Worm (Caenorhabditis elegans) whole organism, midembryonic: Measurements from ENCODE around the gene Y116F11B.2.

ENCODE experiments used
- T22C8.4 ChIP-seq: fragments of 200-800 bp; sonication (Bioruptor generic); IDR thresholded peaks from 2 replicates; pipeline ENCODE4 v1.3.6; 2022; ENCODE audit warnings: missing genetic modification characterization, missing compliant biosample characterization
- cog-1 ChIP-seq: sonication (generic microtip); optimal IDR thresholded peaks from 2 replicates; lab custom pipeline; 2016; ENCODE audit warnings: missing genetic modification characterization, missing compliant biosample characterization
- flt-1 ChIP-seq: fragments of 200-800 bp; sonication (Bioruptor generic); IDR thresholded peaks from 2 replicates; pipeline ENCODE4 v1.3.6; 2022; ENCODE audit warnings: missing genetic modification characterization, missing compliant biosample characterization
- klf-2 ChIP-seq: fragments of 200-800 bp; sonication (Bioruptor generic); conservative IDR thresholded peaks from 2 replicates; pipeline ENCODE4 v1.3.6; 2022; ENCODE audit warnings: missing genetic modification reagents, missing genetic modification characterization, missing compliant biosample characterization
- med-1 ChIP-seq: sonication (generic microtip); optimal IDR thresholded peaks from 2 replicates; lab custom pipeline; 2017; ENCODE audit warnings: missing genetic modification characterization, mild to moderate bottlenecking, missing compliant biosample characterization, antibody characterized with exemption, missing genetic modification reagents; ENCODE audit not compliant: insufficient read depth
- ref-1 ChIP-seq: fragments of 200-800 bp; sonication (Bioruptor generic); conservative IDR thresholded peaks from 2 replicates; pipeline ENCODE4 v1.3.6; 2022; ENCODE audit warnings: missing genetic modification reagents, missing genetic modification characterization, missing compliant biosample characterization
- tab-1 ChIP-seq: fragments of 200-800 bp; sonication (Bioruptor generic); IDR thresholded peaks from 2 replicates; pipeline ENCODE4 v1.3.6; 2022; ENCODE audit warnings: missing genetic modification characterization, missing compliant biosample characterization
- ztf-23 ChIP-seq: fragments of 200-800 bp; sonication (Bioruptor generic); IDR thresholded peaks from 2 replicates; pipeline ENCODE4 v1.3.6; 2022; ENCODE audit warnings: missing genetic modification reagents, missing genetic modification characterization, missing compliant biosample characterization
- ztf-29 ChIP-seq: fragments of 200-800 bp; sonication (Bioruptor generic); IDR thresholded peaks from 2 replicates; pipeline ENCODE4 v1.3.6; 2022; ENCODE audit warnings: missing genetic modification reagents, missing genetic modification characterization, missing compliant biosample characterization

Y116F11B.2 gene

ce11 chrV:19801033-19801432, at the start of gene Y116F11B.2:
Gene Y116F11B.2 (minus strand): TSS chrV:19801133.
- TF ChIP-seq ref-1 (GFP tag; lab: Robert Waterston, UW), result no peak

- no peak for TF ChIP-seq T22C8.4 (GFP tag; lab: Robert Waterston, UW)
These were observed 47.1 kb upstream of the Y116F11B.2 start, which contains the start of gene Y116F11B.7 for ce11 chrV:19848014-19848413. Gene Y116F11B.7 (plus strand): TSS chrV:19848314.

ce11 chrV:19845927-19846845, 45.3 kb upstream of the Y116F11B.2 start, which contains the start of gene Y116F11B.6:
Gene Y116F11B.6 (minus strand): TSS chrV:19845977.
- no peak for TF ChIP-seq flt-1
- TF ChIP-seq ztf-23 (GFP tag; lab: Robert Waterston, UW), result no peak
- no peak for TF ChIP-seq cog-1
- no peak for TF ChIP-seq ztf-29 (GFP tag; lab: Robert Waterston, UW)
- TF ChIP-seq ref-1 (GFP tag; lab: Robert Waterston, UW), result no peak
- no peak for TF ChIP-seq T22C8.4 (GFP tag; lab: Robert Waterston, UW)
- no peak for TF ChIP-seq tab-1 (GFP tag; lab: Robert Waterston, UW)
- no peak for TF ChIP-seq med-1 (GFP tag; lab: Kevin White, UChicago)
- TF ChIP-seq klf-2 (GFP tag; lab: Robert Waterston, UW), result no peak

ce11 chrV:19836142-19836541, 35.2 kb upstream of the Y116F11B.2 start, which contains the start of gene srw-38:
Gene srw-38 (plus strand): TSS chrV:19836442.
- TF ChIP-seq ref-1 (GFP tag; lab: Robert Waterston, UW) (no peak), ztf-29 (GFP tag; lab: Robert Waterston, UW) (no peak), ztf-23 (GFP tag; lab: Robert Waterston, UW) (no peak), med-1 (GFP tag; lab: Kevin White, UChicago) (no peak), T22C8.4 (GFP tag; lab: Robert Waterston, UW) (no peak), flt-1 (no peak), tab-1 (GFP tag; lab: Robert Waterston, UW) (no peak), cog-1 (no peak), klf-2 (GFP tag; lab: Robert Waterston, UW) (no peak)

DNA sequence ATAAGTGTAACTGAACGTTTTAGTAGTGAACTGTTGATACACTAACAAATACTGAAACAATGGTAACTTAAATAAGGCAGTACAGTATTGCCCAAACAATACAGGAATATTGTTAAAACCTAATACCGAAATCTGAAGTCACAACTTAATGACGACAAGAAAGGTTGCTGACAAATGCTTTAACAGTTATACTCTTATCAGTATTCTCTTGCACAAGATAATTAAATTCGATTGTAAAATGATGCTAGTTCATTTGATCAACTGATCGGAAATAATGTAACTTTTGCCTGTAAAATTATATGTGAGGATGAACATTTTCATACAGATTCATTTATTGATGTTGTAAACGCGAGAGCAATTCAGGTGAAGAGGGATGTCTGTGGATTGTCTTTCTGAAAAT, 30.7 kb upstream of the Y116F11B.2 start:
- no peak for TF ChIP-seq klf-2 (GFP tag; lab: Robert Waterston, UW)
- TF ChIP-seq med-1 (GFP tag; lab: Kevin White, UChicago), result no peak
- TF ChIP-seq tab-1 (GFP tag; lab: Robert Waterston, UW), result no peak

DNA sequence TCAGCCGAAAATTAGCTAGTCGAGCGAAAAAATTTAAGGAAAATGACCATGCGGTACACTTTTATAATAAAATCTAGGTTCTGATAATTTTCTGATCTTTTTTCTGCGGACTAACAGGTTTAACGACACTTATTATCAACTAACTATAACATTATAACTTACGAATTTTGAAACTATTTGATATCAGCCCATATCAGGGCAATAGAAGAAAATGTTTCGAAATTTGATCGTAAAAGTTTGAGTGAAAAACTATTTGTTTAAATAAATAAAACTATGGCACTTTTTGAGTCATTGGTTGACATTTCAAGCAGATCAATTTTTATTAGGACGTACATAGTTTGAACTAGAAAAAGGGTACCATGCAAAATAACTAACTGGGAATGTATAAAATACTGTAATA, 29.9 kb upstream of the Y116F11B.2 start, which contains the start of gene pcp-4:
TSS of gene pcp-4 (minus strand) at position 197 of the 400 bp plus-strand sequence.
- TF ChIP-seq med-1 (GFP tag; lab: Kevin White, UChicago) (no peak), ztf-29 (GFP tag; lab: Robert Waterston, UW) (no peak), ztf-23 (GFP tag; lab: Robert Waterston, UW) (no peak), T22C8.4 (GFP tag; lab: Robert Waterston, UW) (no peak), cog-1 (no peak), ref-1 (GFP tag; lab: Robert Waterston, UW) (no peak), flt-1 (no peak), klf-2 (GFP tag; lab: Robert Waterston, UW) (no peak), tab-1 (GFP tag; lab: Robert Waterston, UW) (no peak)

DNA sequence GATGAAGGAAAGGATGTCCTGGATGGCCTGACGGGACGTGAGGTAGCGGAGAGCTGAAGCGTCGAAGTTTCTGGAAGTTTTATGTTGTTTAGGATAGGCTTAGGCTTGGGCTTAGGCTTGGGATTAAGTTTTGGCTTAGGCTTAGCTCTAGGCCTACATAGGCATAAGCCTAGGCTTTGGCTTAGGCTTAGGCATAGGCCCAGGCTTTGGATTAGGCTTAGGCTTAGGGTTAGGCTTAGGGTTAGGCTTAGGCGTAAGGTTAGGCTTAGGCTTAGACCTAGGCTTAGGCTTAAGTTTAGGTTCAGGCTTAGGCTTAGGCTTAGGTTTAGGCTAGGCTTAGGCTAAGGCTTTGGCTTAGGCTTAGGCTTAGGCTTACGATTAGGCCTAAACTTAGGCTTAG, 28.3 kb upstream of the Y116F11B.2 start:
- TF ChIP-seq cog-1, result no peak
- no peak for TF ChIP-seq ztf-29 (GFP tag; lab: Robert Waterston, UW)
- TF ChIP-seq ref-1 (GFP tag; lab: Robert Waterston, UW), result no peak
- no peak for TF ChIP-seq klf-2 (GFP tag; lab: Robert Waterston, UW)
- TF ChIP-seq tab-1 (GFP tag; lab: Robert Waterston, UW), result no peak
- no peak for TF ChIP-seq med-1 (GFP tag; lab: Kevin White, UChicago)
- TF ChIP-seq flt-1, result no peak

ce11 chrV:19827481-19827880, 26.5 kb upstream of the Y116F11B.2 start:
- no peak for TF ChIP-seq cog-1
- TF ChIP-seq ztf-29 (GFP tag; lab: Robert Waterston, UW), result no peak; the same call in 1 of the 2 replicates
- TF ChIP-seq ztf-23 (GFP tag; lab: Robert Waterston, UW), result no peak

DNA sequence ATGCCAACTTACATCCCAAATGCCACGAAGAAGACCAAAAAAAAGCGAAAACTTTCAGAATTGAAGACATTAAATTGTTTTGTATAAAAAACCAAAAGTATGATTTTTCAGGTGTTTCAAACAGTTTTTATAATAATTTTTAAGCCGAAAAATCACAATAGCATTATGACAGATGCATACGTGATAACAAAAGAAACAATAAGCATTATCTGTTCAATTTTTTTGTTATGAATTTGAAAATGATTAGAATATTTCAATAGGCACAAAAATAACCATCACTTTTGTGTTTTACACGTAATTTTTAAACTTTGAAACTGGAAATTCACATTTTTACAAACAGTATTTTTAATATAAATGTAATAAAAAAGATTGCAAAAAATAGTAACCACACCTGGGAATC, 21.2 kb upstream of the Y116F11B.2 start, which contains the start of gene Y116F11B.17:
TSS of gene Y116F11B.17 (minus strand) at position 101 of the 400 bp plus-strand sequence.
- TF ChIP-seq cog-1, result no peak
- TF ChIP-seq med-1 (GFP tag; lab: Kevin White, UChicago), result no peak
- no peak for TF ChIP-seq flt-1
- no peak for TF ChIP-seq ztf-23 (GFP tag; lab: Robert Waterston, UW)
- no peak for TF ChIP-seq ztf-29 (GFP tag; lab: Robert Waterston, UW)
- no peak for TF ChIP-seq ref-1 (GFP tag; lab: Robert Waterston, UW)

DNA sequence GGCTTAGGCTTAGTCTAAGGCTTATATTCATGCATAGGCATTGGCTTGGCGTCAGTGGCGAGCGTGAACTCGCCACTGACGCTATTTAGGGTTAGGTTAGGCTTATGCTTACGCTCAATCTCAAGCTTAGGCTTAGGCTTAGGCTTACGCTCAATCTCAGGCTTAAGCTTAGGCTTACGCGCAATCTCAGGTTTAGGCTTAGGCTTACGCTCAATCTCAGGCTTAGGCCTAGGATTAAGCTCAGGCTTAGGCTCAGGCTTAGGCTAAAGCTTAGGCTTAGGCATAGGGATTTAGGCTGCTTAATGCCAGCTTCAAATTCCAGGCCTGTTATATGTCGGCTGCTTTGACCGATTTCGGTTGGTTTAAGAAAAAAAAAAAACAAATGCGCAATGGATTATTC, 19.2 kb upstream of the Y116F11B.2 start:
- no peak for TF ChIP-seq ztf-23 (GFP tag; lab: Robert Waterston, UW)
- no peak for TF ChIP-seq cog-1
- no peak for TF ChIP-seq tab-1 (GFP tag; lab: Robert Waterston, UW)
